Worm (Caenorhabditis elegans) whole organism, late embryonic: Measurements from ENCODE around the gene srbc-68.

Source experiments
- C08G9.2 ChIP-seq: sonication (generic microtip); optimal IDR thresholded peaks from 2 replicates; lab custom pipeline; 2016; ENCODE audit warnings: mild to moderate bottlenecking, missing genetic modification characterization, moderate library complexity, missing compliant biosample characterization
- C38D4.7 ChIP-seq: fragments of 200-800 bp; sonication (Bioruptor generic); optimal IDR thresholded peaks from 2 replicates; lab custom pipeline; 2018; ENCODE audit warnings: mild to moderate bottlenecking, missing genetic modification characterization, moderate library complexity, missing compliant biosample characterization
- F13H6.1 ChIP-seq: sonication (generic microtip); optimal IDR thresholded peaks from 2 replicates; lab custom pipeline; 2016; ENCODE audit warnings: missing genetic modification characterization, missing compliant biosample characterization
- K02D7.2 ChIP-seq: sonication (generic microtip); optimal IDR thresholded peaks from 2 replicates; lab custom pipeline; 2017; ENCODE audit warnings: mild to moderate bottlenecking, missing genetic modification characterization, missing compliant biosample characterization
- T23F11.4 ChIP-seq: fragments of 200-800 bp; sonication (Bioruptor generic); optimal IDR thresholded peaks from 2 replicates; lab custom pipeline; 2018; ENCODE audit warnings: mild to moderate bottlenecking, missing genetic modification characterization, missing compliant biosample characterization
- Y22D7AL.16 ChIP-seq: sonication (generic microtip); optimal IDR thresholded peaks from 2 replicates; lab custom pipeline; 2016; ENCODE audit warnings: missing genetic modification characterization, missing compliant biosample characterization
- ama-1 ChIP-seq: fragments of 150-350 bp; optimal IDR thresholded peaks from 2 replicates; lab custom pipeline; 2014
- ceh-14 ChIP-seq: sonication (generic microtip); optimal IDR thresholded peaks from 2 replicates; lab custom pipeline; 2016; ENCODE audit warnings: missing genotype, missing genetic modification characterization, missing compliant biosample characterization
- ceh-19 ChIP-seq: fragments of 200-800 bp; sonication (Bioruptor generic); optimal IDR thresholded peaks from 2 replicates; lab custom pipeline; 2018; ENCODE audit warnings: mild to moderate bottlenecking, missing genetic modification characterization, missing compliant biosample characterization
- ceh-2 ChIP-seq: sonication (generic microtip); optimal IDR thresholded peaks from 2 replicates; lab custom pipeline; 2016; ENCODE audit warnings: missing genotype, missing genetic modification characterization, missing compliant biosample characterization
- ceh-22 ChIP-seq: sonication (generic microtip); optimal IDR thresholded peaks from 2 replicates; lab custom pipeline; 2017; ENCODE audit warnings: missing biosample characterization, missing genetic modification characterization
- ceh-24 ChIP-seq: sonication (generic microtip); optimal IDR thresholded peaks from 2 replicates; lab custom pipeline; 2016; ENCODE audit warnings: mild to moderate bottlenecking, missing genetic modification characterization, missing compliant biosample characterization
- ceh-30 ChIP-seq: fragments of 150-350 bp; optimal IDR thresholded peaks from 2 replicates; lab custom pipeline; 2014; ENCODE audit warnings: missing biosample characterization, missing genetic modification characterization
- ceh-31 ChIP-seq: sonication (generic microtip); optimal IDR thresholded peaks from 2 replicates; lab custom pipeline; 2016; ENCODE audit warnings: missing genetic modification characterization, missing compliant biosample characterization
- ceh-34 ChIP-seq: sonication (generic microtip); optimal IDR thresholded peaks from 2 replicates; lab custom pipeline; 2016; ENCODE audit warnings: mild to moderate bottlenecking, missing genetic modification characterization, missing compliant biosample characterization
- ceh-45 ChIP-seq: fragments of 200-800 bp; sonication (Bioruptor generic); IDR thresholded peaks from 2 replicates; pipeline ENCODE4 v1.3.6; 2022; ENCODE audit warnings: missing genetic modification reagents, missing genetic modification characterization, missing compliant biosample characterization
- ceh-6 ChIP-seq: fragments of 200-800 bp; sonication (Bioruptor generic); optimal IDR thresholded peaks from 2 replicates; lab custom pipeline; 2018; ENCODE audit warnings: mild to moderate bottlenecking, missing genetic modification characterization, missing compliant biosample characterization
- che-1 ChIP-seq: sonication (generic microtip); optimal IDR thresholded peaks from 2 replicates; lab custom pipeline; 2016; ENCODE audit warnings: mild to moderate bottlenecking, missing genetic modification characterization, missing compliant biosample characterization
- dmd-4 ChIP-seq: sonication (generic microtip); optimal IDR thresholded peaks from 2 replicates; lab custom pipeline; 2016; ENCODE audit warnings: borderline replicate concordance, missing genetic modification characterization, missing compliant biosample characterization
- dve-1 ChIP-seq: sonication (generic microtip); optimal IDR thresholded peaks from 2 replicates; lab custom pipeline; 2017; ENCODE audit warnings: antibody characterized with exemption, mild to moderate bottlenecking, missing genetic modification characterization, missing compliant biosample characterization
- elt-2 ChIP-seq: sonication (generic microtip); optimal IDR thresholded peaks from 2 replicates; lab custom pipeline; 2016; ENCODE audit warnings: missing genetic modification reagents, missing genetic modification characterization, missing compliant biosample characterization
- ets-4 ChIP-seq: sonication (generic microtip); optimal IDR thresholded peaks from 2 replicates; lab custom pipeline; 2016; ENCODE audit warnings: missing genetic modification characterization, missing compliant biosample characterization
- eyg-1 ChIP-seq: sonication (generic microtip); optimal IDR thresholded peaks from 2 replicates; lab custom pipeline; 2016; ENCODE audit warnings: missing genotype, missing genetic modification characterization, missing compliant biosample characterization
- fkh-10 ChIP-seq: fragments of 150-350 bp; optimal IDR thresholded peaks from 2 replicates; lab custom pipeline; 2014; ENCODE audit warnings: missing biosample characterization, missing genetic modification reagents, missing genetic modification characterization
- fkh-6 ChIP-seq: sonication (generic microtip); optimal IDR thresholded peaks from 2 replicates; lab custom pipeline; 2016; ENCODE audit warnings: missing genetic modification characterization, missing compliant biosample characterization
- gmeb-2 ChIP-seq: sonication (generic microtip); optimal IDR thresholded peaks from 2 replicates; lab custom pipeline; 2016; ENCODE audit warnings: missing genetic modification characterization, inconsistent platforms, missing compliant biosample characterization
- hlh-15 ChIP-seq: sonication (generic microtip); optimal IDR thresholded peaks from 2 replicates; lab custom pipeline; 2016; ENCODE audit warnings: missing genetic modification characterization, missing compliant biosample characterization
- hlh-6 ChIP-seq: sonication (generic microtip); optimal IDR thresholded peaks from 2 replicates; lab custom pipeline; 2016; ENCODE audit warnings: missing genotype, missing genetic modification characterization, missing compliant biosample characterization
- hlh-8 ChIP-seq: sonication (generic microtip); optimal IDR thresholded peaks from 2 replicates; lab custom pipeline; 2016; ENCODE audit warnings: missing genotype, missing genetic modification characterization, missing compliant biosample characterization
- lim-6 ChIP-seq: sonication (generic microtip); optimal IDR thresholded peaks from 2 replicates; lab custom pipeline; 2016; ENCODE audit warnings: missing genetic modification characterization, missing compliant biosample characterization
- madf-2 ChIP-seq: sonication (generic microtip); optimal IDR thresholded peaks from 2 replicates; lab custom pipeline; 2017; ENCODE audit warnings: missing genetic modification characterization, missing compliant biosample characterization
- mec-3 ChIP-seq: sonication (generic microtip); optimal IDR thresholded peaks from 2 replicates; lab custom pipeline; 2016; ENCODE audit warnings: borderline replicate concordance, missing genetic modification characterization, missing compliant biosample characterization
- nfya-1 ChIP-seq: sonication (generic microtip); optimal IDR thresholded peaks from 2 replicates; lab custom pipeline; 2017; ENCODE audit warnings: missing genetic modification characterization, mild to moderate bottlenecking, missing compliant biosample characterization, antibody characterized with exemption, moderate library complexity
- nhr-11 ChIP-seq: fragments of 150-350 bp; optimal IDR thresholded peaks from 2 replicates; lab custom pipeline; 2014; ENCODE audit warnings: missing biosample characterization, missing genetic modification characterization
- nhr-232 ChIP-seq: sonication (generic microtip); optimal IDR thresholded peaks from 2 replicates; lab custom pipeline; 2016; ENCODE audit warnings: missing genetic modification characterization, missing compliant biosample characterization
- odd-2 ChIP-seq: sonication (generic microtip); optimal IDR thresholded peaks from 2 replicates; lab custom pipeline; 2017; ENCODE audit warnings: antibody characterized with exemption, mild to moderate bottlenecking, missing genetic modification characterization, missing compliant biosample characterization
- pag-3 ChIP-seq: sonication (generic microtip); optimal IDR thresholded peaks from 2 replicates; lab custom pipeline; 2016; ENCODE audit warnings: missing compliant biosample characterization, missing genetic modification characterization, borderline replicate concordance
- pat-9 ChIP-seq: fragments of 200-800 bp; sonication (Bioruptor generic); optimal IDR thresholded peaks from 2 replicates; lab custom pipeline; 2018; ENCODE audit warnings: mild to moderate bottlenecking, missing genetic modification characterization, moderate library complexity, missing compliant biosample characterization
- pha-2 ChIP-seq: sonication (generic microtip); optimal IDR thresholded peaks from 2 replicates; lab custom pipeline; 2017; ENCODE audit warnings: mild to moderate bottlenecking, missing genetic modification characterization, missing compliant biosample characterization
- pha-4 ChIP-seq: fragments of 150-350 bp; optimal IDR thresholded peaks from 2 replicates; lab custom pipeline; 2018; ENCODE audit warnings: missing biosample characterization, missing genetic modification reagents, missing genetic modification characterization
- pqm-1 ChIP-seq: sonication (generic microtip); optimal IDR thresholded peaks from 2 replicates; lab custom pipeline; 2016; ENCODE audit warnings: missing genetic modification characterization, missing compliant biosample characterization
- pros-1 ChIP-seq: fragments of 150-350 bp; optimal IDR thresholded peaks from 2 replicates; lab custom pipeline; 2014; ENCODE audit warnings: missing biosample characterization, missing genetic modification reagents, missing genetic modification characterization
- rnt-1 ChIP-seq: sonication (generic microtip); optimal IDR thresholded peaks from 2 replicates; lab custom pipeline; 2016; ENCODE audit warnings: missing genetic modification characterization, missing compliant biosample characterization
- sdc-2 ChIP-seq: sonication (generic microtip); optimal IDR thresholded peaks from 2 replicates; lab custom pipeline; 2016; ENCODE audit warnings: missing genotype, missing genetic modification characterization, missing compliant biosample characterization
- sox-2 ChIP-seq: fragments of 200-800 bp; sonication (Bioruptor generic); IDR thresholded peaks from 2 replicates; pipeline ENCODE4 v1.3.6; 2022; ENCODE audit warnings: missing genetic modification reagents, missing genetic modification characterization, missing compliant biosample characterization
- tbx-2 ChIP-seq: sonication (generic microtip); optimal IDR thresholded peaks from 2 replicates; lab custom pipeline; 2016; ENCODE audit warnings: missing genetic modification characterization, missing compliant biosample characterization
- tbx-7 ChIP-seq: sonication (generic microtip); optimal IDR thresholded peaks from 2 replicates; lab custom pipeline; 2016; ENCODE audit warnings: missing genotype, missing genetic modification characterization, missing compliant biosample characterization
- ttx-3 ChIP-seq: sonication (generic microtip); optimal IDR thresholded peaks from 2 replicates; lab custom pipeline; 2016; ENCODE audit warnings: missing genetic modification reagents, missing genetic modification characterization, missing compliant biosample characterization
- unc-3 ChIP-seq, 2 experiments: fragments of 200-800 bp in 1 of 2; sonication (Bioruptor generic) in 1 of 2; sonication (generic microtip) in 1 of 2; conservative IDR thresholded peaks in 1 of 2; optimal IDR thresholded peaks in 1 of 2; 2 replicates each; pipeline versions ENCODE4 v1.3.6 to Lab custom; 2016 to 2022; ENCODE audit warnings: missing compliant biosample characterization in 2 of 2, missing genetic modification characterization in 2 of 2, missing genetic modification reagents in 1 of 2
- unc-42 ChIP-seq: sonication (generic microtip); optimal IDR thresholded peaks from 2 replicates; lab custom pipeline; 2016; ENCODE audit warnings: missing genotype, missing genetic modification characterization, missing compliant biosample characterization
- unc-55 ChIP-seq: sonication (generic microtip); optimal IDR thresholded peaks from 2 replicates; lab custom pipeline; 2017; ENCODE audit warnings: missing biosample characterization, missing genetic modification reagents, missing genetic modification characterization

The srbc-68 gene

DNA sequence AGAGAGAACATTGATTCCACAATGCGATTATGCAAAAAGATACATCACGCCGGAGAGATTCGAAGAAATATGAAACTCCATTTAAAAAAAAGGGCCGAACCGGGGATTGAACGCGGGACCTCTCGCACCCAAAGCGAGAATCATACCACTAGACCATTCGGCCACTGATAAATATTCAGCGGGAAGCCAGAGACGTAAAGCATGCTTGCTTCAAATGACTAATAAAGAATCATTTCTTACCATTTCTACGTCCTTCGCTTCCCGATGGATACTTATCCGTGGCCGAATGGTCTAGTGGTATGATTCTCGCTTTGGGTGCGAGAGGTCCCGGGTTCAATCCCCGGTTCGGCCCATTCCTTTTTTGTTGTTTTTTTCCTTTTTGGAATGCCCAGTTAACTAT lies 41.8 kb upstream of the srbc-68 start:
- TF ChIP-seq madf-2 = no peak
- no peak for TF ChIP-seq ceh-31
- TF ChIP-seq odd-2 (tag; lab: Kevin White, UChicago) = no peak
- TF ChIP-seq unc-42 (tag; lab: Kevin White, UChicago) = no peak
- no peak for TF ChIP-seq ceh-6
- no peak for TF ChIP-seq K02D7.2 (tag; lab: Kevin White, UChicago)
- TF ChIP-seq pag-3 (tag; lab: Kevin White, UChicago) = no peak

DNA sequence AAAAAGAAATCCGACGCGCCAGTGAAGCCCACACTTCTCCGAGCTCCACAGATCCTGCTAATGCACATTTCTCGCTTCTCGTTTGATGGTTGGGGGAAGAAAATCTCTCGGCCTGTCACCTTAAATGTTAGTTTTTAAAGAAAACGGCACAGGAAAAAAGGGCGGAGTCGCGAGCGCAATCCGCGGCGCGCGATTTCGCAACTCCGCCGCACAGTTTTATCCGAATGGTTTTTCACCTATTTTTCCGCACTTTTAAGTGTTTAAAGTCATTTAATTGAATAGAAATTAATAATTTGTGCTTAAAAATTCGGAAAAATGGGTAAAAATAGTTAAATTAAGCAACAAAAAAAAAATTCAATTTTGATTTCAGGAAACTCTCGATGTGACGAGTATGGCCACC lies 41.2 kb upstream of the srbc-68 start:
- TF ChIP-seq ceh-30 (tag; lab: Kevin White, UChicago) (no peak), ceh-45 (GFP tag; lab: Robert Waterston, UW) (no peak), pha-4 (no peak), odd-2 (tag; lab: Kevin White, UChicago) (peak; percentile 66), Y22D7AL.16 (no peak), pat-9 (tag; lab: Kevin White, UChicago) (peak; percentile 31), hlh-15 (tag; lab: Kevin White, UChicago) (peak; percentile 31), pros-1 (no peak), che-1 (peak; percentile 70), pha-2 (tag; lab: Kevin White, UChicago) (peak; percentile 80), mec-3 (tag; lab: Kevin White, UChicago) (peak; percentile 13), lim-6 (tag; lab: Kevin White, UChicago) (no peak), dmd-4 (tag; lab: Kevin White, UChicago) (peak; percentile 45), T23F11.4 (no peak), eyg-1 (no peak), ceh-2 (tag; lab: Kevin White, UChicago) (peak; percentile 39), ttx-3 (tag; lab: Kevin White, UChicago) (peak; percentile 64), rnt-1 (tag; lab: Kevin White, UChicago) (no peak), pqm-1 (no peak), C38D4.7 (peak; percentile 54), elt-2 (tag; lab: Kevin White, UChicago) (peak; percentile 81), gmeb-2 (peak; percentile 40), nfya-1 (tag; lab: Kevin White, UChicago) (peak; percentile 24), unc-55 (no peak), nhr-232 (tag; lab: Kevin White, UChicago) (peak; percentile 56), ceh-31 (peak; percentile 62), C08G9.2 (no peak), unc-3 (GFP tag; conservative IDR thresholded peaks at IDR 0.05; lab: Robert Waterston, UW) (0 out of 2 replicates have a peak, but pooled peaks have one; percentile 38), unc-3 (tag; optimal IDR thresholded peaks at IDR 0.05; lab: Kevin White, UChicago) (peak; percentile 55), ceh-14 (tag; lab: Kevin White, UChicago) (peak; percentile 9), fkh-10 (GFP tag; lab: Kevin White, UChicago) (no peak), hlh-6 (tag; lab: Kevin White, UChicago) (no peak), ceh-22 (tag; lab: Kevin White, UChicago) (no peak), ceh-24 (tag; lab: Kevin White, UChicago) (peak; percentile 0), sdc-2 (tag; lab: Kevin White, UChicago) (peak; percentile 19), ama-1 (no peak), F13H6.1 (peak; percentile 46), sox-2 (GFP tag; lab: Robert Waterston, UW) (no peak; the same call in 1 of the 2 replicates), dve-1 (tag; lab: Kevin White, UChicago) (no peak), fkh-6 (tag; lab: Kevin White, UChicago) (peak; percentile 33), tbx-2 (tag; lab: Kevin White, UChicago) (peak; percentile 74), ceh-19 (GFP tag; lab: Kevin White, UChicago) (peak; percentile 49), hlh-8 (no peak), ceh-6 (peak; percentile 39), ets-4 (tag; lab: Kevin White, UChicago) (no peak), ceh-34 (tag; lab: Kevin White, UChicago) (peak; percentile 74), nhr-11 (tag; lab: Kevin White, UChicago) (no peak), tbx-7 (tag; lab: Kevin White, UChicago) (no peak)
